Worm (Caenorhabditis elegans) whole organism, early embryonic: ENCODE results near the gene unc-50.

Source experiments
- scrt-1 ChIP-seq: fragments of 200-800 bp; sonication (Bioruptor generic); IDR thresholded peaks from 2 replicates; pipeline ENCODE4 v1.3.6; 2022; ENCODE audit warnings: missing genetic modification characterization, missing compliant biosample characterization
- sea-1 ChIP-seq: fragments of 200-800 bp; sonication (Bioruptor generic); conservative IDR thresholded peaks from 2 replicates; pipeline ENCODE4 v1.3.6; 2022; ENCODE audit warnings: missing genetic modification characterization, missing compliant biosample characterization
- tbx-11 ChIP-seq: fragments of 200-800 bp; sonication (Bioruptor generic); IDR thresholded peaks from 2 replicates; pipeline ENCODE4 v1.3.6; 2022; ENCODE audit warnings: missing genetic modification characterization, missing compliant biosample characterization
- tbx-37 ChIP-seq: fragments of 200-800 bp; sonication (Bioruptor generic); conservative IDR thresholded peaks from 2 replicates; pipeline ENCODE4 v1.3.6; 2022; ENCODE audit warnings: missing genetic modification reagents, missing genetic modification characterization, missing compliant biosample characterization

- no peak for TF ChIP-seq sea-1 (GFP tag; lab: Robert Waterston, UW)
- no peak for TF ChIP-seq tbx-11
- no peak for TF ChIP-seq tbx-37
- TF ChIP-seq scrt-1, result no peak
Observed at ce11 chrIII:10300078-10300477, 17.9 kb downstream of the unc-50 start, which contains the start of gene vglu-3.
